Fruit fly (Drosophila melanogaster) whole organism, embryonic: ENCODE results near the gene Trs20.

Source experiments
- Abd-B ChIP-seq: fragments of 200-800 bp; sonication (Bioruptor generic); optimal IDR thresholded peaks from 2 replicates; lab custom pipeline; 2018; ENCODE audit warnings: missing biosample characterization, mild to moderate bottlenecking, missing genetic modification characterization, moderate library complexity
- Ada2b ChIP-seq: fragments of 200-800 bp; sonication (Bioruptor generic); IDR thresholded peaks from 2 replicates; pipeline ENCODE4 v1.3.6; 2022; ENCODE audit warnings: missing biosample characterization, missing genetic modification characterization
- Bteb2 ChIP-seq: fragments of 200-800 bp; sonication (Bioruptor generic); optimal IDR thresholded peaks from 2 replicates; lab custom pipeline; 2016; ENCODE audit warnings: missing biosample characterization, missing genetic modification characterization
- CG10147 ChIP-seq: fragments of 200-800 bp; sonication (Bioruptor generic); optimal IDR thresholded peaks from 2 replicates; lab custom pipeline; 2019; ENCODE audit warnings: missing biosample characterization, mild to moderate bottlenecking, missing genetic modification characterization, moderate library complexity
- CG11247 ChIP-seq: fragments of 200-800 bp; sonication (Bioruptor generic); IDR thresholded peaks from 2 replicates; pipeline ENCODE4 v1.3.6; 2022; ENCODE audit warnings: missing biosample characterization, missing genetic modification characterization
- CG11723 ChIP-seq: fragments of 200-800 bp; sonication (Bioruptor generic); optimal IDR thresholded peaks from 2 replicates; lab custom pipeline; 2017; ENCODE audit warnings: missing biosample characterization, mild to moderate bottlenecking, missing genetic modification characterization
- CG12942 ChIP-seq: fragments of 200-800 bp; sonication (Bioruptor generic); optimal IDR thresholded peaks from 3 replicates; lab custom pipeline; 2016; ENCODE audit warnings: missing biosample characterization, missing genetic modification characterization
- CG13123 ChIP-seq: fragments of 200-800 bp; sonication (Bioruptor generic); optimal IDR thresholded peaks from 2 replicates; lab custom pipeline; 2016; ENCODE audit warnings: missing biosample characterization, missing genetic modification characterization
- CG15011 ChIP-seq: fragments of 200-800 bp; sonication (Bioruptor generic); optimal IDR thresholded peaks from 3 replicates; lab custom pipeline; 2018; ENCODE audit warnings: missing biosample characterization, mild to moderate bottlenecking, missing genetic modification characterization
- CG15269 ChIP-seq: fragments of 200-800 bp; sonication (Bioruptor generic); optimal IDR thresholded peaks from 2 replicates; lab custom pipeline; 2018; ENCODE audit warnings: missing biosample characterization, mild to moderate bottlenecking, missing genetic modification characterization, moderate library complexity
- CG30431 ChIP-seq: fragments of 200-800 bp; sonication (Bioruptor generic); optimal IDR thresholded peaks from 2 replicates; lab custom pipeline; 2017; ENCODE audit warnings: missing biosample characterization, missing genetic modification characterization
- CG33213 ChIP-seq: fragments of 200-800 bp; sonication (Bioruptor generic); optimal IDR thresholded peaks from 3 replicates; lab custom pipeline; 2016; ENCODE audit warnings: missing biosample characterization, missing genetic modification characterization
- CG3407 ChIP-seq: fragments of 200-800 bp; sonication (Bioruptor generic); optimal IDR thresholded peaks from 2 replicates; lab custom pipeline; 2018; ENCODE audit warnings: missing biosample characterization, mild to moderate bottlenecking, missing genetic modification characterization
- CG34422 ChIP-seq: fragments of 200-800 bp; sonication (Bioruptor generic); IDR thresholded peaks from 3 replicates; pipeline ENCODE4 v1.3.6; 2022; ENCODE audit warnings: missing biosample characterization, missing genetic modification characterization
- CG43689 ChIP-seq: fragments of 200-800 bp; sonication (Bioruptor generic); IDR thresholded peaks from 2 replicates; pipeline ENCODE4 v1.3.6; 2022; ENCODE audit warnings: missing biosample characterization, missing genetic modification characterization
- CG4730 ChIP-seq: fragments of 200-800 bp; sonication (Bioruptor generic); IDR thresholded peaks from 2 replicates; pipeline ENCODE4 v1.3.6; 2022; ENCODE audit warnings: missing biosample characterization, missing genetic modification characterization
- CG6254 ChIP-seq: fragments of 200-800 bp; sonication (Bioruptor generic); optimal IDR thresholded peaks from 3 replicates; lab custom pipeline; 2017; ENCODE audit warnings: mild to moderate bottlenecking, missing biosample characterization, missing genetic modification reagents, missing genetic modification characterization
- CG7987 ChIP-seq: fragments of 200-800 bp; sonication (Bioruptor generic); optimal IDR thresholded peaks from 2 replicates; lab custom pipeline; 2018; ENCODE audit warnings: missing biosample characterization, mild to moderate bottlenecking, missing genetic modification characterization, moderate library complexity
- CG9797 ChIP-seq: fragments of 200-800 bp; sonication (Bioruptor generic); optimal IDR thresholded peaks from 3 replicates; lab custom pipeline; 2018; ENCODE audit warnings: missing biosample characterization, mild to moderate bottlenecking, missing genetic modification characterization
- CG9932 ChIP-seq: fragments of 200-800 bp; sonication (Bioruptor generic); IDR thresholded peaks from 2 replicates; pipeline ENCODE4 v1.3.6; 2022; ENCODE audit warnings: missing biosample characterization, missing genetic modification characterization
- CHES-1-like ChIP-seq: fragments of 200-800 bp; sonication (Bioruptor generic); optimal IDR thresholded peaks from 2 replicates; lab custom pipeline; 2016; ENCODE audit warnings: missing biosample characterization, missing genetic modification characterization
- CTCF ChIP-seq: fragments of 200-800 bp; sonication (Bioruptor generic); optimal IDR thresholded peaks from 2 replicates; lab custom pipeline; 2017; ENCODE audit warnings: missing biosample characterization, mild to moderate bottlenecking, missing genetic modification characterization, moderate library complexity
- CrebB ChIP-seq: fragments of 200-800 bp; sonication (Bioruptor generic); optimal IDR thresholded peaks from 3 replicates; lab custom pipeline; 2018; ENCODE audit warnings: missing biosample characterization, mild to moderate bottlenecking, missing genetic modification characterization
- Dek ChIP-seq: fragments of 200-800 bp; sonication (Bioruptor generic); optimal IDR thresholded peaks from 3 replicates; lab custom pipeline; 2019; ENCODE audit warnings: missing biosample characterization, mild to moderate bottlenecking, missing genetic modification characterization, moderate library complexity
- Ets65A ChIP-seq: fragments of 200-800 bp; sonication (Bioruptor generic); peaks from one replicate; lab custom pipeline; 2016; ENCODE audit warnings: missing biosample characterization, missing genetic modification characterization
- Fer3 ChIP-seq: fragments of 200-800 bp; sonication (Bioruptor generic); optimal IDR thresholded peaks from 2 replicates; lab custom pipeline; 2018; ENCODE audit warnings: missing biosample characterization, mild to moderate bottlenecking, missing genetic modification characterization, moderate library complexity
- H2.0 ChIP-seq: fragments of 200-800 bp; sonication (Bioruptor generic); IDR thresholded peaks from 2 replicates; pipeline ENCODE4 v1.3.6; 2022; ENCODE audit warnings: missing biosample characterization, missing genetic modification characterization
- Kr ChIP-seq: fragments of 200-800 bp; sonication (Bioruptor generic); optimal IDR thresholded peaks from 2 replicates; lab custom pipeline; 2017; ENCODE audit warnings: missing biosample characterization, mild to moderate bottlenecking, missing genetic modification characterization
- Max ChIP-seq: fragments of 200-800 bp; sonication (Bioruptor generic); optimal IDR thresholded peaks from 2 replicates; lab custom pipeline; 2016; ENCODE audit warnings: missing biosample characterization, mild to moderate bottlenecking, missing genetic modification characterization
- Myb ChIP-seq: fragments of 200-800 bp; sonication (Bioruptor generic); optimal IDR thresholded peaks from 2 replicates; lab custom pipeline; 2016; ENCODE audit warnings: missing biosample characterization, missing genetic modification characterization
- Pdp1 ChIP-seq, 2 experiments: fragments of 200-800 bp; sonication (Bioruptor generic); optimal IDR thresholded peaks; 3 replicates each; lab custom pipeline; 2016; ENCODE audit warnings: missing biosample characterization in 2 of 2, missing genetic modification characterization in 2 of 2, mild to moderate bottlenecking in 1 of 2, moderate library complexity in 1 of 2
- Ptx1 ChIP-seq: fragments of 200-800 bp; sonication (Bioruptor generic); IDR thresholded peaks from 2 replicates; pipeline ENCODE4 v1.3.6; 2022; ENCODE audit warnings: missing biosample characterization, missing genetic modification characterization
- Tbp ChIP-seq: fragments of >200 bp; optimal IDR thresholded peaks from 2 replicates; lab custom pipeline; 2018; ENCODE audit warnings: missing biosample characterization, missing genetic modification characterization
- YL-1 ChIP-seq: fragments of 200-800 bp; sonication (Bioruptor generic); optimal IDR thresholded peaks from 3 replicates; lab custom pipeline; 2017; ENCODE audit warnings: missing biosample characterization, mild to moderate bottlenecking, missing genetic modification characterization
- ac ChIP-seq: fragments of 200-800 bp; sonication (Bioruptor generic); optimal IDR thresholded peaks from 3 replicates; lab custom pipeline; 2017; ENCODE audit warnings: missing biosample characterization, mild to moderate bottlenecking, missing genetic modification characterization
- ato ChIP-seq: fragments of 200-800 bp; sonication (Bioruptor generic); IDR thresholded peaks from 2 replicates; pipeline ENCODE4 v1.3.6; 2022; ENCODE audit warnings: missing biosample characterization, missing genetic modification characterization; ENCODE audit not compliant: partially characterized antibody
- chinmo ChIP-seq: fragments of 200-800 bp; sonication (Bioruptor generic); IDR thresholded peaks from 4 replicates; pipeline ENCODE4 v1.3.6; 2022; ENCODE audit warnings: missing biosample characterization, missing genetic modification characterization; ENCODE audit not compliant: partially characterized antibody
- croc ChIP-seq: fragments of 200-800 bp; sonication (Bioruptor generic); conservative IDR thresholded peaks from 3 replicates; pipeline ENCODE4 v1.3.6; 2022; ENCODE audit warnings: missing biosample characterization, missing genetic modification characterization
- emc ChIP-seq: fragments of 200-800 bp; sonication (Bioruptor generic); optimal IDR thresholded peaks from 2 replicates; lab custom pipeline; 2016; ENCODE audit warnings: missing biosample characterization, missing genetic modification characterization
- fd102C ChIP-seq: fragments of 200-800 bp; sonication (Bioruptor generic); optimal IDR thresholded peaks from 2 replicates; lab custom pipeline; 2018; ENCODE audit warnings: missing biosample characterization, mild to moderate bottlenecking, missing genetic modification characterization, moderate library complexity
- fu2 ChIP-seq: fragments of 200-800 bp; sonication (Bioruptor generic); optimal IDR thresholded peaks from 2 replicates; lab custom pipeline; 2016; ENCODE audit warnings: missing biosample characterization, missing genetic modification characterization
- gt ChIP-seq: fragments of 200-800 bp; sonication (Bioruptor generic); IDR thresholded peaks from 2 replicates; pipeline ENCODE4 v1.3.6; 2022; ENCODE audit warnings: missing biosample characterization, missing genetic modification characterization
- jumu ChIP-seq: fragments of 200-800 bp; sonication (Bioruptor generic); optimal IDR thresholded peaks from 3 replicates; lab custom pipeline; 2016; ENCODE audit warnings: missing biosample characterization, missing genetic modification characterization
- mirr ChIP-seq: fragments of 200-800 bp; sonication (Bioruptor generic); optimal IDR thresholded peaks from 3 replicates; lab custom pipeline; 2018; ENCODE audit warnings: missing biosample characterization, mild to moderate bottlenecking, missing genetic modification characterization
- nerfin-2 ChIP-seq: fragments of 200-800 bp; sonication (Bioruptor generic); IDR thresholded peaks from 2 replicates; pipeline ENCODE4 v1.3.6; 2022; ENCODE audit warnings: missing biosample characterization, missing genetic modification characterization; ENCODE audit not compliant: partially characterized antibody
- nom ChIP-seq: fragments of 200-800 bp; sonication (Bioruptor generic); optimal IDR thresholded peaks from 2 replicates; lab custom pipeline; 2017; ENCODE audit warnings: missing biosample characterization, missing genetic modification characterization, mild to moderate bottlenecking, moderate library complexity, missing genetic modification reagents
- pan ChIP-seq, 4 experiments: fragments of >200 bp in 3 of 4; fragments of 200-800 bp in 1 of 4; sonication (Bioruptor generic) in 1 of 4; optimal IDR thresholded peaks in 3 of 4; IDR thresholded peaks in 1 of 4; 2 replicates each; pipeline versions ENCODE4 v1.3.6 to Lab custom; 2017 to 2022; ENCODE audit warnings: missing biosample characterization in 2 of 4, missing genetic modification characterization in 2 of 4, mixed read lengths in 1 of 4
- phol ChIP-seq: fragments of 200-800 bp; sonication (Bioruptor generic); optimal IDR thresholded peaks from 3 replicates; lab custom pipeline; 2018; ENCODE audit warnings: missing biosample characterization, mild to moderate bottlenecking, missing genetic modification characterization, moderate library complexity
- wdn ChIP-seq: fragments of 200-800 bp; sonication (Bioruptor generic); IDR thresholded peaks from 2 replicates; pipeline ENCODE4 v1.3.6; 2022; ENCODE audit warnings: missing biosample characterization, missing genetic modification characterization

The Trs20 gene

dm6 chr3L:16131264-16132066 is at the start of gene Trs20, which contains the start of gene elg1 (continued):
- TF ChIP-seq pan (optimal IDR thresholded peaks at IDR 0.05; lab: Kevin White, UChicago) (no peak), pan (GFP tag; optimal IDR thresholded peaks at IDR 0.05 in 1 of 2, IDR thresholded peaks at IDR 0.05 in 1 of 2) (peak in 1 of 2 experiments; percentile 11), wdn (no peak), CG30431 (no peak), CrebB (tag; lab: Kevin White, UChicago) (no peak), H2.0 (GFP tag; lab: Robert Waterston, UW) (no peak; the same call in 1 of the 2 replicates), Pdp1 (GFP tag; optimal IDR thresholded peaks at IDR 0.05; lab: Kevin White, UChicago) (peak in 1 of 2 experiments; percentile 5), CG34422 (GFP tag; lab: Robert Waterston, UW) (peak; percentile 58; the same call in 2 of the 3 replicates), CG15011 (GFP tag; lab: Kevin White, UChicago) (no peak), CTCF (GFP tag; lab: Kevin White, UChicago) (no peak), CG4730 (GFP tag; lab: Robert Waterston, UW) (no peak), Tbp (GFP tag; lab: Kevin White, UChicago) (no peak), croc (GFP tag; lab: Robert Waterston, UW) (no peak), gt (no peak), fu2 (GFP tag; lab: Kevin White, UChicago) (no peak), CHES-1-like (GFP tag; lab: Kevin White, UChicago) (no peak), CG3407 (GFP tag; lab: Kevin White, UChicago) (no peak), Max (GFP tag; lab: Kevin White, UChicago) (no peak), Kr (no peak), CG7987 (GFP tag; lab: Kevin White, UChicago) (no peak), CG10147 (GFP tag; lab: Kevin White, UChicago) (peak; percentile 7), mirr (GFP tag; lab: Kevin White, UChicago) (no peak), CG6254 (GFP tag; lab: Kevin White, UChicago) (no peak), CG13123 (no peak), Ada2b (GFP tag; lab: Robert Waterston, UW) (no peak), Ets65A (GFP tag; lab: Kevin White, UChicago) (peak; percentile 66), Myb (GFP tag; lab: Kevin White, UChicago) (no peak), CG15269 (tag; lab: Kevin White, UChicago) (peak; percentile 69), CG43689 (GFP tag; lab: Robert Waterston, UW) (no peak), Abd-B (GFP tag; lab: Kevin White, UChicago) (no peak), chinmo (no peak), CG9932 (GFP tag; lab: Robert Waterston, UW) (peak; percentile 62), phol (tag; lab: Kevin White, UChicago) (peak; percentile 63), CG9797 (GFP tag; lab: Kevin White, UChicago) (peak; percentile 51), Bteb2 (GFP tag; lab: Kevin White, UChicago) (no peak), CG12942 (GFP tag; lab: Kevin White, UChicago) (no peak), Fer3 (tag; lab: Kevin White, UChicago) (peak; percentile 40), CG11247 (GFP tag; lab: Robert Waterston, UW) (no peak), Dek (tag; lab: Kevin White, UChicago) (peak; percentile 59), CG11723 (GFP tag; lab: Kevin White, UChicago) (no peak), CG33213 (GFP tag; lab: Kevin White, UChicago) (no peak), YL-1 (GFP tag; lab: Kevin White, UChicago) (peak; percentile 47), emc (GFP tag; lab: Kevin White, UChicago) (no peak), fd102C (no peak), Ptx1 (GFP tag; lab: Robert Waterston, UW) (peak; percentile 47), nerfin-2 (GFP tag; lab: Robert Waterston, UW) (no peak), nom (GFP tag; lab: Kevin White, UChicago) (peak; percentile 60), jumu (GFP tag; lab: Kevin White, UChicago) (no peak), ato (GFP tag; lab: Robert Waterston, UW) (no peak), ac (GFP tag; lab: Kevin White, UChicago) (no peak)
